Worm (Caenorhabditis elegans): ENCODE data around the gene hizr-1.

- TF ChIP-seq unc-62 (GFP tag; optimal IDR thresholded peaks at IDR 0.05) (no peak), nhr-28 (tag; optimal IDR thresholded peaks at IDR 0.05) (no peak), nfya-1 (tag; optimal IDR thresholded peaks at IDR 0.05; ENCODE audit: insufficient read depth) (no peak), skn-1 (tag; optimal IDR thresholded peaks at IDR 0.05) (no peak), elt-3 (tag; optimal IDR thresholded peaks at IDR 0.05) (no peak), nhr-77 (tag; optimal IDR thresholded peaks at IDR 0.05) (no peak), nhr-11 (tag; optimal IDR thresholded peaks at IDR 0.05) (no peak), ceh-16 (tag; optimal IDR thresholded peaks at IDR 0.05) (no peak)
Measured at ce11 chrX:11296683-11297365, 21.3 kb upstream of the hizr-1 start, which contains the start of gene inx-2.

Data from whole organism, L3 larva.